Worm (Caenorhabditis elegans): Measurements from ENCODE around the gene lpr-6.

The lpr-6 gene

DNA sequence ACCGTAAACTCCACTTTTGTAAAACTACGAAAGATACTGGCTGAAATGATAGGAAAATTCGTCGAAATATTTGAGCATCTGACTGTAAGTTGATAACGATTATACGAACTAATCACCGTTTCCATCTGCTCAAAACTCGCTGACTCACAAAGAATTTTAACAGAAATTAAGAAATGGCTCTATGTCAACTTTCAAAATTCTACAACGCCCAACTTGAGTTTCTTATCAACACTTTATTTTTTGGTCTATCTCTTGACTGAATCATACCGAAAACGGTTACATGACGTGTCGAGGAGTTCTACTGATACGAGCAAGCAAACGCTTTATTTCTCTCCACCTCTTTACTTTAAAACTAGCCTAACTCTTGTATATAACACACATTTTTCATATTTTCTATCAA is 12.6 kb upstream of the lpr-6 start, which contains the start of gene clc-1:
Gene clc-1, plus strand, starts transcription at position 264 of the 400 bp plus-strand sequence.
- TF ChIP-seq nhr-71 (tag; optimal IDR thresholded peaks at IDR 0.05) = peak; percentile 1
- peak; percentile 32 for TF ChIP-seq tlp-1 (tag; optimal IDR thresholded peaks at IDR 0.05)
- TF ChIP-seq unc-30 (tag; optimal IDR thresholded peaks at IDR 0.05) = no peak
- no peak for TF ChIP-seq nhr-77 (tag; optimal IDR thresholded peaks at IDR 0.05)
- peak; percentile 96 for TF ChIP-seq elt-2 (tag; optimal IDR thresholded peaks at IDR 0.05)
- TF ChIP-seq nhr-90 (tag; optimal IDR thresholded peaks at IDR 0.05; ENCODE audit: poor library complexity) = no peak
- no peak for TF ChIP-seq efl-1 (optimal IDR thresholded peaks at IDR 0.05)
- peak in 1 of 2 experiments; percentile 79 for TF ChIP-seq efl-1 (GFP tag; optimal IDR thresholded peaks at IDR 0.05 in 1 of 2)
- peak; percentile 34 for TF ChIP-seq jun-1 (tag; optimal IDR thresholded peaks at IDR 0.05)

DNA sequence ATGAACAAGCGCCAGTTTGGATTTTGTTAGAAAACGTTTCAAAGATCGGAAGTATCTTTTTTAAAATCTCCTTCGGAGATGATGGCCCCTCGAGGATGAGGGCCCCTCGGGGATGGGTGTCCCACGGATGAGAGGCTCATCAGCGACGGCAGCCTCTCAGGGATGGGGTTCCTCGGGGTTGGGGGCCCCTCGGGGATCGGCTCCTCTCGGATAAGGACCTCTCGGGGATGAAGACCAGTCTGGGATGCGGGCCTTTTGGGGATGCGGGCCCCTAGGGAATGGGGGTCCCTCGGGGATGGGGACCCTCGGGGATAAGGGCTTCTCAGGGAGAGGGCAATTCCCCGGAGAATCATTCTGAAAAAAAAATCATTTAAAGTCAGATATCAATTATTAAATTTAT is 9.5 kb upstream of the lpr-6 start:
- TF ChIP-seq ceh-8 (GFP tag; optimal IDR thresholded peaks at IDR 0.05) = peak; percentile 53
- TF ChIP-seq Y116A8C.19 (tag; optimal IDR thresholded peaks at IDR 0.05; ENCODE audit: borderline replicate concordance) = no peak

DNA sequence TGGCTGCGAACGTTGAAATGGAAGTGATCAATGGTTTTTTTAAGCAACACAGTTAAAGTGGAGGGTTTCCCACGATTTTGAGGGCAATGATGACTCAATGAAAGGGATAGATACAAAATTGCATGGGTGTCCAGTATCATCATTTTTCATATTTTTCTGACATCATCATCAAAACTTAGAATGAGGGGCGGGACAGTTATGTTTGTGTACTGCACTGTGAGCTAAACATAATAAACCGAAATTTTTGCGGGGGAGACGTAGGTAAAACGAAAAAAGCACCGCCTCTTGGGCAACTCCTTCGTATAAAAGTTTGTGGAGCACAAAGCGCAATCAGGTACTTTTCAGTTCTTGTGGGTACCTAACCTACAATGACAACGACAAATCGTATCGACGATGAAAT is 6.2 kb upstream of the lpr-6 start, which contains the start of gene C09F12.2:
Gene C09F12.2, plus strand, starts transcription at position 301 of the 400 bp plus-strand sequence.
- TF ChIP-seq pqm-1 (tag; optimal IDR thresholded peaks at IDR 0.05) = no peak

DNA sequence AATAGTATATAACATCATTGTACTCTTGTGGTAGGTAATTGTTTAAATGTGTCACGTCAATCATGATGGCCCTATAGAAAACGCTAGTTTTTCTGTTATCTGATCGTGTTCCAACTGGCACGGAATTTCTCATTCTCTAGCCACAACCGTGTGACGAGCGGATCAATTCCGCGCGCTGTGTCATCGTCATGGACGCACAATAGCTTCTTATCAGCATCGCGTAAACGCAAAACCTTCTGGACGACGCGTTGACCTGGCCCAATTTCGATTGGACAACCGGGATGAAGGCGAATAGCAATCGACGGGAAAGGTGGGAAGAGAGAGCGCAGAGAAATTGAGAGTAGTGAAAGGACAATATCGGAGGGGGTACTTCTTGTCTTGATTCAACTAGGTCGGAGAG is 2.8 kb upstream of the lpr-6 start, which contains the start of gene lpr-3:
Gene lpr-3, plus strand, starts transcription at position 374 of the 400 bp plus-strand sequence.
- TF ChIP-seq nhr-85 (tag) (peak; percentile 17), aha-1 (tag; optimal IDR thresholded peaks at IDR 0.05) (no peak), egl-13 (tag; optimal IDR thresholded peaks at IDR 0.05) (no peak), lin-14 (GFP tag; optimal IDR thresholded peaks at IDR 0.05) (peak; percentile 1), vab-15 (tag; optimal IDR thresholded peaks at IDR 0.05) (no peak), elt-3 (tag; optimal IDR thresholded peaks at IDR 0.05) (peak in 1 of 6 experiments; percentile 56), blmp-1 (tag; optimal IDR thresholded peaks at IDR 0.05) (peak; percentile 100), fkh-10 (GFP tag; optimal IDR thresholded peaks at IDR 0.05) (no peak), nhr-12 (tag; optimal IDR thresholded peaks at IDR 0.05) (no peak), mep-1 (tag; optimal IDR thresholded peaks at IDR 0.05) (peak; percentile 32), ztf-4 (tag; optimal IDR thresholded peaks at IDR 0.05) (peak; percentile 19)

DNA sequence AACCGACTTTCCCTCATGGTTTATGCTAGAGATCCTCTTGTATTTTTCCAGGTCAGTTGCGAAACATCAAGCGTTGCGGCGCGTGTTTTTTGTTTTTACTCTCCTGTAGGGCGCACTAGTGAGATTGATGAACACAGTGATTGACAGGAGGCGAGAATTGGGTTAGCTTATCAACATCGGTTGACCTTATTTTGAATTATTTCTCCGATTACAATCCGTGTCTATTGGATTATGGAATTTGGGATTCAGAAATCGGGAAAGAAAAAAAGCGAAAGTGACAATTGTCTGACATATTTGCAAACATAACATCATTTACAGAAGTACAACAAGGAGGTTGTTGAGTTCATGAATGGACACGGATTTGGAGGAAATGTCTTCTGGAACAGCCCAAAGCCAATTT is 1.1 kb downstream of the lpr-6 start:
- TF ChIP-seq blmp-1 (tag; optimal IDR thresholded peaks at IDR 0.05) (peak; percentile 93), elt-3 (tag; optimal IDR thresholded peaks at IDR 0.05) (peak in 1 of 6 experiments; percentile 21), nhr-11 (tag; optimal IDR thresholded peaks at IDR 0.05) (no peak)

DNA sequence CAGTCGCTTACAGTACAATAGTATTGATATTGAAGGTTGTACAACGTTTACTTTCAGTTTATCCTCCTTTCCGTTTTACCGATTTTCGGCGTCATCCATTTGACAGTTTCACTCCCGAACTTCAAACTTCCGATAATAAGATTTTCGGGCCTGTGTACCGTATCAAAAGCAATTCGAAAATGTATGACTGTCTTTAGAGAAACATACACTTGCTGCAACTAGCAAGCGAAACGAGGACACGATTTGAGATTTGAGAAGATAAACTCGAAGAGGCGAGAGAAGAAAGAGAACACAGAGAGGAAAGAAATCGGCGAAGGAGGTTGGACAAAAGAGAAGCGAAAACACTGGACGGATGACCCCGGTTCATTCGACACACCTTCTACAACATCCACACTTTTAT is 2.1 kb downstream of the lpr-6 start, which contains the start of gene lpr-5:
Gene lpr-5, plus strand, starts transcription at position 220 of the 400 bp plus-strand sequence.
- TF ChIP-seq jun-1 (tag; optimal IDR thresholded peaks at IDR 0.05) (no peak), blmp-1 (tag; optimal IDR thresholded peaks at IDR 0.05) (peak; percentile 96)

DNA sequence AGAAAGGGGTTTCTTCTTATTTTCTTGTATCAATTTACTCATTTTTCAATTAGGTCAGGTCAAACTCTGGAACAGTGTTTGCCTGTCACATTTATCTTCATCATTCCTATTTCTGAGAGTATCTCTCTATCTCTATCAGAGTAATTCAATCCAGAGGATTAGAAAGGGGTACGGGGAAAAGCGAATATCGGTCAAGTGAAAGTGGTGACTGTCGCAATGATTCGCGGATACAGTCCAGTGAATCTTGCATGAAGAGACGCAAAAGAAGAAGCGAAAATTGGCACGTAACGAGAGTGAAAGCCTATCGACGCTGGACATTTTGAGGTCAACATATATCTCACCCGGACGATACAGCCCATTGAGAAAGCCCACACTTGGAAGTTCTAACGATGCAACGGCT is 5.0 kb downstream of the lpr-6 start, which contains the start of gene lpr-4:
Gene lpr-4, plus strand, starts transcription at position 328 of the 400 bp plus-strand sequence.
- TF ChIP-seq mdl-1 (tag; optimal IDR thresholded peaks at IDR 0.05) (no peak), tbx-2 (tag; optimal IDR thresholded peaks at IDR 0.05) (no peak), nhr-11 (tag; optimal IDR thresholded peaks at IDR 0.05) (no peak), ztf-11 (tag; optimal IDR thresholded peaks at IDR 0.05) (no peak), blmp-1 (tag; optimal IDR thresholded peaks at IDR 0.05) (peak; percentile 100), ztf-4 (tag; optimal IDR thresholded peaks at IDR 0.05) (no peak), fkh-8 (tag; optimal IDR thresholded peaks at IDR 0.05) (no peak), nhr-20 (tag; optimal IDR thresholded peaks at IDR 0.05) (no peak), dsc-1 (tag; optimal IDR thresholded peaks at IDR 0.05) (no peak), elt-3 (tag; optimal IDR thresholded peaks at IDR 0.05) (peak in 2 of 6 experiments; percentile 3 to 33), pax-3 (tag; optimal IDR thresholded peaks at IDR 0.05) (no peak), F16B12.6 (tag; optimal IDR thresholded peaks at IDR 0.05) (no peak), C04F5.9 (tag; optimal IDR thresholded peaks at IDR 0.05) (no peak)
